Worm (Caenorhabditis elegans) whole organism, mixed stage, embryonic: ENCODE measurements around the gene T22F3.10.

ENCODE experiments used
- blmp-1 ChIP-seq: fragments of 150-350 bp; optimal IDR thresholded peaks from 2 replicates; lab custom pipeline; 2014; ENCODE audit warnings: missing biosample characterization, missing genetic modification characterization
- nhr-12 ChIP-seq: fragments of 150-350 bp; optimal IDR thresholded peaks from 2 replicates; lab custom pipeline; 2014; ENCODE audit warnings: missing biosample characterization, missing genetic modification characterization
- unc-62 ChIP-seq: fragments of 150-350 bp; optimal IDR thresholded peaks from 2 replicates; lab custom pipeline; 2014; ENCODE audit warnings: missing biosample characterization, missing genetic modification reagents, missing genetic modification characterization

DNA sequence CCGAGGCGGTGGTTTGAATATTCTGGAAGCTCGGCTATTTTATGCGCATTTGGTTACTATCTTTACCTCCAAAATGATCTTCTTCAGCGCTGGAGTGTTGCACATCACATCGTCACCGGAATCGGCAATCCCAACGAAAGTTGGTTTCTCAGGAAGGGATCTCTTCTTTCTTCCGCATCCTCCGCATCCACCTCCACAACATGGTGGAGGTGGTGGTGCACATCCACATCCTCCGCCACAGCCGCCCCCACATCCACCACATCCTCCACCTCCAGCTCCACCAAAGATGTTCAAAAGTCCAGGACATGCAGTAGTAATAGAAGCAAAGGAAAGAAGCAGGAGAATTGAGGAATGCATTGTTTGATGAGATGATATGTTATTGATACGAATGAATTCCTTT lies 54.1 kb downstream of the T22F3.10 start, which contains the start of gene grl-31:
- TF ChIP-seq nhr-12 (tag; lab: Kevin White, UChicago) (no peak), unc-62 (GFP tag; lab: Kevin White, UChicago) (no peak), blmp-1 (no peak)
